Worm (Caenorhabditis elegans) whole organism, young adult: ENCODE measurements around the gene lin-15B.
A peak's percentile ranks its signal among the peaks of the same experiment; 100 is the strongest.

ENCODE experiments used
- B0336.3 ChIP-seq: fragments of 200-800 bp; sonication (Bioruptor generic); IDR thresholded peaks from 2 replicates; pipeline ENCODE4 v1.3.6; 2022; ENCODE audit warnings: missing genetic modification characterization, missing compliant biosample characterization
- C06A6.2 ChIP-seq: fragments of 200-800 bp; sonication (Bioruptor generic); conservative IDR thresholded peaks from 2 replicates; pipeline ENCODE4 v1.3.6; 2022; ENCODE audit warnings: missing genetic modification characterization, missing compliant biosample characterization
- C17E4.6 ChIP-seq: fragments of 200-800 bp; sonication (Bioruptor generic); IDR thresholded peaks from 2 replicates; pipeline ENCODE4 v1.3.6; 2022; ENCODE audit warnings: missing genetic modification reagents, missing genetic modification characterization, missing compliant biosample characterization
- F23B12.7 ChIP-seq: sonication (generic microtip); optimal IDR thresholded peaks from 2 replicates; lab custom pipeline; 2017; ENCODE audit warnings: missing genetic modification characterization, mild to moderate bottlenecking, missing compliant biosample characterization, antibody characterized with exemption, moderate library complexity; ENCODE audit not compliant: insufficient read depth
- F33H1.4 ChIP-seq: fragments of 200-800 bp; sonication (Bioruptor generic); IDR thresholded peaks from 2 replicates; pipeline ENCODE4 v1.3.6; 2022; ENCODE audit warnings: missing genetic modification reagents, missing genetic modification characterization, missing compliant biosample characterization
- F37B4.10 ChIP-seq: fragments of 200-800 bp; sonication (Bioruptor generic); IDR thresholded peaks from 2 replicates; pipeline ENCODE4 v1.3.6; 2022; ENCODE audit warnings: missing genetic modification characterization, missing compliant biosample characterization
- F39B2.1 ChIP-seq: fragments of 200-800 bp; sonication (Bioruptor generic); IDR thresholded peaks from 2 replicates; pipeline ENCODE4 v1.3.6; 2022; ENCODE audit warnings: missing genetic modification reagents, missing genetic modification characterization, missing compliant biosample characterization
- F49E8.2 ChIP-seq: sonication (generic microtip); optimal IDR thresholded peaks from 3 replicates; lab custom pipeline; 2017; ENCODE audit warnings: missing genetic modification characterization, mild to moderate bottlenecking, missing compliant biosample characterization, antibody characterized with exemption, moderate library complexity; ENCODE audit not compliant: insufficient read depth
- K11D2.4 ChIP-seq: fragments of 200-800 bp; sonication (Bioruptor generic); IDR thresholded peaks from 2 replicates; pipeline ENCODE4 v1.3.6; 2022; ENCODE audit warnings: missing genetic modification reagents, missing genetic modification characterization, missing compliant biosample characterization
- K12H6.12 ChIP-seq: fragments of 200-800 bp; sonication (Bioruptor generic); optimal IDR thresholded peaks from 2 replicates; lab custom pipeline; 2018; ENCODE audit warnings: mild to moderate bottlenecking, missing genetic modification characterization, missing compliant biosample characterization
- T07F8.4 ChIP-seq: sonication (generic microtip); optimal IDR thresholded peaks from 2 replicates; lab custom pipeline; 2016; ENCODE audit warnings: mild to moderate bottlenecking, missing genetic modification characterization, moderate library complexity, missing compliant biosample characterization
- T26A5.8 ChIP-seq: sonication (generic microtip); optimal IDR thresholded peaks from 2 replicates; lab custom pipeline; 2016; ENCODE audit warnings: missing genetic modification characterization, missing compliant biosample characterization
- Y79H2A.3 ChIP-seq: fragments of 200-800 bp; sonication (Bioruptor generic); conservative IDR thresholded peaks from 2 replicates; pipeline ENCODE4 v1.3.6; 2022; ENCODE audit warnings: missing genetic modification reagents, missing genetic modification characterization, missing compliant biosample characterization
- ZK185.1 ChIP-seq: sonication (generic microtip); optimal IDR thresholded peaks from 2 replicates; lab custom pipeline; 2016; ENCODE audit warnings: mild to moderate bottlenecking, missing genetic modification characterization, missing compliant biosample characterization; ENCODE audit not compliant: poor library complexity, severe bottlenecking
- aptf-2 ChIP-seq: fragments of 200-800 bp; sonication (Bioruptor generic); conservative IDR thresholded peaks from 2 replicates; pipeline ENCODE4 v1.3.6; 2022; ENCODE audit warnings: missing genetic modification reagents, missing genetic modification characterization, missing compliant biosample characterization
- aptf-3 ChIP-seq: fragments of 200-800 bp; sonication (Bioruptor generic); IDR thresholded peaks from 2 replicates; pipeline ENCODE4 v1.3.6; 2022; ENCODE audit warnings: missing genetic modification characterization, missing compliant biosample characterization
- ceh-100 ChIP-seq: fragments of 200-800 bp; sonication (Bioruptor generic); IDR thresholded peaks from 2 replicates; pipeline ENCODE4 v1.3.6; 2022; ENCODE audit warnings: missing genetic modification reagents, missing genetic modification characterization, missing compliant biosample characterization
- ceh-91 ChIP-seq: fragments of 200-800 bp; sonication (Bioruptor generic); IDR thresholded peaks from 2 replicates; pipeline ENCODE4 v1.3.6; 2022; ENCODE audit warnings: missing genetic modification reagents, missing genetic modification characterization, missing compliant biosample characterization
- die-1 ChIP-seq: sonication (generic microtip); optimal IDR thresholded peaks from 2 replicates; lab custom pipeline; 2016; ENCODE audit warnings: missing genotype, mild to moderate bottlenecking, missing genetic modification characterization, missing compliant biosample characterization
- dpl-1 ChIP-seq: fragments of 150-350 bp; optimal IDR thresholded peaks from 2 replicates; lab custom pipeline; 2014; ENCODE audit warnings: missing biosample characterization, missing genetic modification reagents, missing genetic modification characterization
- efl-1 ChIP-seq: fragments of 150-350 bp; optimal IDR thresholded peaks from 2 replicates; lab custom pipeline; 2014; ENCODE audit warnings: missing biosample characterization, missing genetic modification reagents, missing genetic modification characterization
- egl-18 ChIP-seq: fragments of 200-800 bp; sonication (Bioruptor generic); IDR thresholded peaks from 2 replicates; pipeline ENCODE4 v1.3.6; 2022; ENCODE audit warnings: missing genetic modification reagents, missing genetic modification characterization, missing compliant biosample characterization
- egl-44 ChIP-seq: fragments of 200-800 bp; sonication (Bioruptor generic); IDR thresholded peaks from 2 replicates; pipeline ENCODE4 v1.3.6; 2022; ENCODE audit warnings: missing genetic modification reagents, missing genetic modification characterization, missing compliant biosample characterization
- egrh-3 ChIP-seq: fragments of 200-800 bp; sonication (Bioruptor generic); IDR thresholded peaks from 2 replicates; pipeline ENCODE4 v1.3.6; 2022; ENCODE audit warnings: missing genetic modification reagents, missing genetic modification characterization, missing compliant biosample characterization
- fkh-3 ChIP-seq: sonication (generic microtip); optimal IDR thresholded peaks from 2 replicates; lab custom pipeline; 2016; ENCODE audit warnings: mild to moderate bottlenecking, missing genetic modification characterization, missing compliant biosample characterization
- hlh-12 ChIP-seq: sonication (generic microtip); optimal IDR thresholded peaks from 2 replicates; lab custom pipeline; 2016; ENCODE audit warnings: missing genetic modification characterization, missing compliant biosample characterization
- hlh-26 ChIP-seq: fragments of 200-800 bp; sonication (Bioruptor generic); conservative IDR thresholded peaks from 2 replicates; pipeline ENCODE4 v1.3.6; 2022; ENCODE audit warnings: missing genetic modification reagents, missing genetic modification characterization, missing compliant biosample characterization
- hrde-1 ChIP-seq: sonication (generic microtip); optimal IDR thresholded peaks from 2 replicates; lab custom pipeline; 2016; ENCODE audit warnings: missing genetic modification characterization, mild to moderate bottlenecking, missing compliant biosample characterization, moderate library complexity, missing genotype, missing genetic modification reagents, borderline replicate concordance
- let-526 ChIP-seq: fragments of 200-800 bp; sonication (Bioruptor generic); IDR thresholded peaks from 2 replicates; pipeline ENCODE4 v1.3.6; 2022; ENCODE audit warnings: missing genetic modification reagents, missing genetic modification characterization, missing compliant biosample characterization
- let-607 ChIP-seq, 2 experiments: fragments of 200-800 bp in 1 of 2; sonication (Bioruptor generic) in 1 of 2; sonication (generic microtip) in 1 of 2; optimal IDR thresholded peaks; 2 replicates each; lab custom pipeline; 2016 to 2018; ENCODE audit warnings: mild to moderate bottlenecking in 2 of 2, missing compliant biosample characterization in 2 of 2, missing genetic modification characterization in 2 of 2, moderate library complexity in 2 of 2, missing genotype in 1 of 2
- lin-35 ChIP-seq, 3 experiments: fragments of 150-350 bp in 2 of 3; sonication (generic microtip) in 1 of 3; optimal IDR thresholded peaks; 2 replicates each; lab custom pipeline; 2014 to 2018; ENCODE audit warnings: missing biosample characterization in 3 of 3, missing genetic modification characterization in 3 of 3, missing genetic modification reagents in 3 of 3
- lin-40 ChIP-seq: sonication (generic microtip); optimal IDR thresholded peaks from 2 replicates; lab custom pipeline; 2016; ENCODE audit warnings: missing genetic modification characterization, mild to moderate bottlenecking, missing compliant biosample characterization, missing genotype, missing genetic modification reagents
- madf-10 ChIP-seq: sonication (generic microtip); optimal IDR thresholded peaks from 2 replicates; lab custom pipeline; 2016; ENCODE audit warnings: mild to moderate bottlenecking, missing genetic modification characterization, missing compliant biosample characterization
- madf-3 ChIP-seq: fragments of 200-800 bp; sonication (Bioruptor generic); IDR thresholded peaks from 2 replicates; pipeline ENCODE4 v1.3.6; 2022; ENCODE audit warnings: missing genetic modification reagents, missing genetic modification characterization, missing compliant biosample characterization
- mcd-1 ChIP-seq: fragments of 200-800 bp; sonication (Bioruptor generic); IDR thresholded peaks from 2 replicates; pipeline ENCODE4 v1.3.6; 2022; ENCODE audit warnings: missing genetic modification reagents, missing genetic modification characterization, missing compliant biosample characterization
- nfya-2 ChIP-seq: fragments of 200-800 bp; sonication (Bioruptor generic); IDR thresholded peaks from 2 replicates; pipeline ENCODE4 v1.3.6; 2022; ENCODE audit warnings: missing genetic modification reagents, missing genetic modification characterization, missing compliant biosample characterization
- nfyb-1 ChIP-seq: fragments of 200-800 bp; sonication (Bioruptor generic); IDR thresholded peaks from 2 replicates; pipeline ENCODE4 v1.3.6; 2022; ENCODE audit warnings: missing genetic modification reagents, missing genetic modification characterization, missing compliant biosample characterization
- nhr-179 ChIP-seq: sonication (generic microtip); optimal IDR thresholded peaks from 2 replicates; lab custom pipeline; 2016; ENCODE audit warnings: mild to moderate bottlenecking, missing genetic modification characterization, missing compliant biosample characterization
- pha-4 ChIP-seq: fragments of 150-350 bp; sonication (generic microtip); optimal IDR thresholded peaks from 2 replicates; lab custom pipeline; 2014; ENCODE audit warnings: missing biosample characterization, missing genetic modification reagents, missing genetic modification characterization
- rec-8 ChIP-seq, 2 experiments: sonication (generic microtip); optimal IDR thresholded peaks; 2 replicates each; lab custom pipeline; 2016; ENCODE audit warnings: mild to moderate bottlenecking in 2 of 2, missing genetic modification characterization in 2 of 2, missing genetic modification reagents in 2 of 2, missing genotype in 2 of 2, missing biosample characterization in 1 of 2, missing compliant biosample characterization in 1 of 2, moderate library complexity in 1 of 2
- repo-1 ChIP-seq: sonication (generic microtip); optimal IDR thresholded peaks from 2 replicates; lab custom pipeline; 2017; ENCODE audit warnings: mild to moderate bottlenecking, missing genetic modification characterization, missing compliant biosample characterization
- sea-2 ChIP-seq: fragments of 200-800 bp; sonication (Bioruptor generic); IDR thresholded peaks from 2 replicates; pipeline ENCODE4 v1.3.6; 2022; ENCODE audit warnings: missing genetic modification characterization, missing compliant biosample characterization
- snpc-1.3 ChIP-seq: sonication (generic microtip); optimal IDR thresholded peaks from 2 replicates; lab custom pipeline; 2017; ENCODE audit warnings: missing genetic modification characterization, mild to moderate bottlenecking, missing compliant biosample characterization, antibody characterized with exemption, moderate library complexity, missing genotype, missing genetic modification reagents; ENCODE audit not compliant: insufficient read depth
- sptf-2 ChIP-seq: fragments of 200-800 bp; sonication (Bioruptor generic); optimal IDR thresholded peaks from 2 replicates; lab custom pipeline; 2018; ENCODE audit warnings: mild to moderate bottlenecking, missing genetic modification characterization, missing compliant biosample characterization
- tbp1 ChIP-seq: fragments of 200-800 bp; sonication (Bioruptor generic); optimal IDR thresholded peaks from 2 replicates; lab custom pipeline; 2018; ENCODE audit warnings: mild to moderate bottlenecking, missing genetic modification characterization, missing compliant biosample characterization
- tbx-9 ChIP-seq: sonication (generic microtip); optimal IDR thresholded peaks from 2 replicates; lab custom pipeline; 2016; ENCODE audit warnings: borderline replicate concordance, missing genetic modification characterization, inconsistent platforms, missing compliant biosample characterization
- ztf-25 ChIP-seq: fragments of 200-800 bp; sonication (Bioruptor generic); IDR thresholded peaks from 2 replicates; pipeline ENCODE4 v1.3.6; 2022; ENCODE audit warnings: missing genetic modification reagents, missing genetic modification characterization, missing compliant biosample characterization
- ztf-3 ChIP-seq: fragments of 200-800 bp; sonication (Bioruptor generic); optimal IDR thresholded peaks from 2 replicates; lab custom pipeline; 2018; ENCODE audit warnings: mild to moderate bottlenecking, missing genetic modification characterization, missing compliant biosample characterization
- ztf-6 ChIP-seq: fragments of 200-800 bp; sonication (Bioruptor generic); IDR thresholded peaks from 2 replicates; pipeline ENCODE4 v1.3.6; 2022; ENCODE audit warnings: missing genetic modification reagents, missing genetic modification characterization, missing compliant biosample characterization

lin-15B gene

DNA sequence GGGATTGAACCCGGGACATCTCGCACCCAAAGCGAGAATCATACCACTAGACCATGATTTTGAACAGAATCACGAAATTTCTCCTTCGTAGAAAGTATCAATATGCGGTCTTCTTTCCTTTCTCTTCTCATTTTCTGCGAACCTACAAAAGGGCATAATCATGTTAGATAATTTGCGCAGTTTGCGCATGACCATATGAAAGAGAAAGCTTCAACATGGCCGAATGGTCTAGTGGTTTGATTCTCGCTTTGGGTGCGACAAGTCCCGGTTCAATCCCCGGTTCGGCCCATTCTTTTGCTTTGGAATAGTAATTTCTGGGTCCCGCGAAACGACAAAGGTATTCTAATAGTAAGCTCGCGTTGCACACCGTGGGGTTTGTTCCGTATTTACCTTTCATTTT, 21.9 kb downstream of the lin-15B start (continued):
- TF ChIP-seq egrh-3 (GFP tag; lab: Robert Waterston, UW), result no peak
- no peak for TF ChIP-seq lin-35 (GFP tag; optimal IDR thresholded peaks at IDR 0.05; lab: Kevin White, UChicago)
- no peak for TF ChIP-seq ztf-25 (GFP tag; lab: Robert Waterston, UW)
- TF ChIP-seq hlh-12 (tag; lab: Kevin White, UChicago), result no peak
- no peak for TF ChIP-seq F33H1.4 (GFP tag; lab: Robert Waterston, UW)
- TF ChIP-seq hrde-1 (tag; lab: Kevin White, UChicago), result no peak
- peak; percentile 9 for TF ChIP-seq lin-40 (tag; lab: Kevin White, UChicago)
- no peak for TF ChIP-seq madf-3 (GFP tag; lab: Robert Waterston, UW)
- no peak for TF ChIP-seq sea-2
- no peak for TF ChIP-seq F23B12.7 (tag; lab: Kevin White, UChicago)
- no peak for TF ChIP-seq let-607 (tag; optimal IDR thresholded peaks at IDR 0.05; lab: Kevin White, UChicago)
- no peak for TF ChIP-seq T26A5.8 (tag; lab: Kevin White, UChicago)
- peak; percentile 56 for TF ChIP-seq ZK185.1
- TF ChIP-seq mcd-1 (GFP tag; lab: Robert Waterston, UW), result 0 out of 2 replicates have a peak, but pooled peaks have one; percentile 17
- TF ChIP-seq K12H6.12, result no peak
- TF ChIP-seq B0336.3 (GFP tag; lab: Robert Waterston, UW), result no peak
- no peak for TF ChIP-seq C06A6.2 (GFP tag; lab: Robert Waterston, UW)
- no peak for TF ChIP-seq pha-4 (tag; lab: Kevin White, UChicago)
- no peak for TF ChIP-seq K11D2.4
- TF ChIP-seq tbx-9 (tag; lab: Kevin White, UChicago), result no peak
- TF ChIP-seq aptf-3 (GFP tag; lab: Robert Waterston, UW), result no peak
- TF ChIP-seq egl-44 (GFP tag; lab: Robert Waterston, UW), result no peak
- TF ChIP-seq ztf-6 (GFP tag; lab: Robert Waterston, UW), result no peak
- no peak for TF ChIP-seq egl-18
- no peak for TF ChIP-seq nhr-179 (tag; lab: Kevin White, UChicago)
- 0 out of 2 replicates have a peak, but pooled peaks have one; percentile 10 for TF ChIP-seq ceh-100
- TF ChIP-seq madf-10 (tag; lab: Kevin White, UChicago), result no peak
- TF ChIP-seq ztf-3 (GFP tag; lab: Kevin White, UChicago), result no peak
- no peak for TF ChIP-seq rec-8 (tag; optimal IDR thresholded peaks at IDR 0.05; lab: Kevin White, UChicago)
- TF ChIP-seq sptf-2 (GFP tag; lab: Kevin White, UChicago), result no peak
- TF ChIP-seq nfyb-1, result peak; percentile 72
- no peak for TF ChIP-seq fkh-3 (tag; lab: Kevin White, UChicago)
- no peak for TF ChIP-seq F37B4.10 (GFP tag; lab: Robert Waterston, UW)
- TF ChIP-seq Y79H2A.3 (GFP tag; lab: Robert Waterston, UW), result no peak
- TF ChIP-seq ceh-91 (GFP tag; lab: Robert Waterston, UW), result no peak
- no peak for TF ChIP-seq aptf-2 (GFP tag; lab: Robert Waterston, UW)
- TF ChIP-seq efl-1 (GFP tag; lab: Kevin White, UChicago), result no peak
- no peak for TF ChIP-seq repo-1
- no peak for TF ChIP-seq let-526 (GFP tag; lab: Robert Waterston, UW)
- no peak for TF ChIP-seq die-1 (tag; lab: Kevin White, UChicago)
- TF ChIP-seq tbp1, result peak; percentile 80
- TF ChIP-seq hlh-26, result no peak
- TF ChIP-seq dpl-1, result no peak
- no peak for TF ChIP-seq C17E4.6
- no peak for TF ChIP-seq F49E8.2 (tag; lab: Kevin White, UChicago)
- no peak for TF ChIP-seq snpc-1.3
- no peak for TF ChIP-seq F39B2.1 (GFP tag; lab: Robert Waterston, UW)
- no peak for TF ChIP-seq nfya-2 (GFP tag; lab: Robert Waterston, UW)
- no peak for TF ChIP-seq T07F8.4 (tag; lab: Kevin White, UChicago)
